Fruit fly (Drosophila melanogaster) whole organism, adult: Measurements from ENCODE around the gene lsn.

Experiments
- CG12768 ChIP-seq: fragments of 200-800 bp; sonication (Bioruptor generic); optimal IDR thresholded peaks from 2 replicates; lab custom pipeline; 2017; ENCODE audit warnings: missing biosample characterization, missing genetic modification characterization, mild to moderate bottlenecking, moderate library complexity, missing genetic modification reagents
- CG5204 ChIP-seq: fragments of 200-800 bp; sonication (Bioruptor generic); optimal IDR thresholded peaks from 2 replicates; lab custom pipeline; 2016; ENCODE audit warnings: missing biosample characterization, missing genetic modification characterization
- CG7045 ChIP-seq: fragments of 200-800 bp; sonication (Bioruptor generic); optimal IDR thresholded peaks from 2 replicates; lab custom pipeline; 2017; ENCODE audit warnings: missing biosample characterization, mild to moderate bottlenecking, missing genetic modification characterization
- Hr96 ChIP-seq: fragments of 200-800 bp; sonication (Bioruptor generic); optimal IDR thresholded peaks from 2 replicates; lab custom pipeline; 2016; ENCODE audit warnings: missing biosample characterization, missing genetic modification characterization
- Mnt ChIP-seq: fragments of 200-800 bp; sonication (Bioruptor generic); optimal IDR thresholded peaks from 2 replicates; lab custom pipeline; 2016; ENCODE audit warnings: missing biosample characterization, mild to moderate bottlenecking, missing genetic modification characterization
- bab1 ChIP-seq: fragments of 200-800 bp; sonication (Bioruptor generic); optimal IDR thresholded peaks from 3 replicates; lab custom pipeline; 2019; ENCODE audit warnings: missing biosample characterization, mild to moderate bottlenecking, missing genetic modification characterization, moderate library complexity
- kay ChIP-seq: fragments of 200-800 bp; sonication (Bioruptor generic); peaks from one replicate; lab custom pipeline; 2016; ENCODE audit warnings: missing biosample characterization, missing genetic modification characterization, borderline replicate concordance

DNA sequence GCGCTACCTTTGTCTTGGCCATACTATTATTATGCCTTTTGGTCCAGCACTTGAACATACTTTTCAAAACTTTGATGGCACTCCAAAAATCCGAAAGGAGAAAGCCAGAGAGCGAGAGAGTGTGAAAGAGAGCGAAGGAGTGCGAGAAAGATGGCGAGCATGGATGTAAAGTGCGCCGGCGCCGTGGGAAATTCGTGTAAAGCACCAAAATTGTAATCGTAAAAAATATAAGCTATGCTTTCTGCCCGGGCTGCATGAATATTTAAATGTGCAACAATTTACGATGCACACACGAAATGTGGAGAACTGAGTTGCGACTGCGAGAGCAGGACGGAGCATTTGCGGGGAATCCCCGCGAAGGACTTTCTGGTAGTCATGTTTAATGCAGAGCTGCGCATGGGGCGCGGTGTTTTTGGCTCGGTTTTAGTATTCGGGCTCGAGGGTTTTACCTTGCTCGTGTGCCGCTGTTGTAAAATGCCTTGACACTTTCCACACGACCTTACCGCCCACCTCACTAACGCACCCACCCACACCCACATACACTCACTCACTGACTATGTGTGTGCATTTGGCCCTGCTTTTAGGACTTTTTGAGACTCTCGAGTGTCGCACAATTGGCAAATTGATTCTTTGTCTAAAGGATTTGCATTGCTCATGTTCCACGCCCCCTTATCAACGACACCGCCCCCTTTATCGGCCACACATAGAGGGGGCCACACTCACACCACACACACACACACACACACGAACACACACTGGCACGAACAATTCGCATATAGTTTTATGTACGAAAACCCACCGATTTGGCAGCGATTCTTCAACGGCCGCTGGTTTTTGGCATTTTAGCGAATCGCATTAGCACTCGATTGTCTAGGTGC lies 43.0 kb upstream of the lsn start:
- no peak for TF ChIP-seq kay (GFP tag; lab: Kevin White, UChicago)
- no peak for TF ChIP-seq CG5204
- TF ChIP-seq bab1 (GFP tag; lab: Kevin White, UChicago) = peak; percentile 42
- no peak for TF ChIP-seq CG7045 (GFP tag; lab: Kevin White, UChicago)
- TF ChIP-seq Mnt (GFP tag; lab: Kevin White, UChicago) = no peak
- no peak for TF ChIP-seq Hr96 (GFP tag; lab: Kevin White, UChicago)
- no peak for TF ChIP-seq CG12768 (GFP tag; lab: Kevin White, UChicago)
